Fruit fly (Drosophila melanogaster): ENCODE data around the gene nSyb.

Gene nSyb

DNA sequence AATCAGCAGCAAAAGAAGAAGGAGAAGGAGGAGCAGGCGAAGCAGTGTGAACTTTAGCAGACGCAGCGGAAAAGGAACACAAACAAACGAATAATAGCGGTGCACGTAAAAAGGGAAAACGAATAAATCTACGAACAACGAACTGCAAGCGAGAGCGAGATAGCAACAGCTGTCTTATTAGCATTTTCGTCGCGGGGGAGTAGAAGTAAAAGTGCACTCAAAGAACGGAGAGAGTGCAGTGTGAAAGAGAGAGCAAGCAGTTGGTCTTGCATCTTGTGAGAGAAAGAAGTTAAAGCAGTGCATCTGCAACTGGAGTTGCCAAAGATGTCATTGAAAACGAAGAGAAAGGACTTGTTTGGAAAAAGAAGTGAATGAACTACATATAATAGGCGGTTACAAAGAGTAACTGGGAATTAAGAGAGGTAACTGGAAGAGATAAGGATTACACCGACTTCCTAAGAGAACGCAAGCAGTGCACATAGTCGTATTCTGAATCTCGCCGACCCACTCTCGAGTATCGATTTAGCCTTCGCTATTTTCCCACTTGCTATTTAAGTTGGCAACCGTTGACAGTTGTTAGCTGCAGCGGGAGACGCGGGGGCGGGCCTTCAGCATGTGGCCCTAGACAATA lies 44.6 kb downstream of the nSyb start (continued):
- TF ChIP-seq fkh (GFP tag; optimal IDR thresholded peaks at IDR 0.05) (no peak), CG6792 (GFP tag; optimal IDR thresholded peaks at IDR 0.05) (no peak), Gug (GFP tag; IDR thresholded peaks at IDR 0.05) (no peak), CG11902 (GFP tag; optimal IDR thresholded peaks at IDR 0.05) (no peak), Sox102F (GFP tag; optimal IDR thresholded peaks at IDR 0.05) (peak; percentile 6), Ets96B (tag; optimal IDR thresholded peaks at IDR 0.05) (no peak), CG11762 (GFP tag; optimal IDR thresholded peaks at IDR 0.05; ENCODE audit: insufficient read depth) (no peak), Sox15 (GFP tag; optimal IDR thresholded peaks at IDR 0.05) (no peak)

DNA sequence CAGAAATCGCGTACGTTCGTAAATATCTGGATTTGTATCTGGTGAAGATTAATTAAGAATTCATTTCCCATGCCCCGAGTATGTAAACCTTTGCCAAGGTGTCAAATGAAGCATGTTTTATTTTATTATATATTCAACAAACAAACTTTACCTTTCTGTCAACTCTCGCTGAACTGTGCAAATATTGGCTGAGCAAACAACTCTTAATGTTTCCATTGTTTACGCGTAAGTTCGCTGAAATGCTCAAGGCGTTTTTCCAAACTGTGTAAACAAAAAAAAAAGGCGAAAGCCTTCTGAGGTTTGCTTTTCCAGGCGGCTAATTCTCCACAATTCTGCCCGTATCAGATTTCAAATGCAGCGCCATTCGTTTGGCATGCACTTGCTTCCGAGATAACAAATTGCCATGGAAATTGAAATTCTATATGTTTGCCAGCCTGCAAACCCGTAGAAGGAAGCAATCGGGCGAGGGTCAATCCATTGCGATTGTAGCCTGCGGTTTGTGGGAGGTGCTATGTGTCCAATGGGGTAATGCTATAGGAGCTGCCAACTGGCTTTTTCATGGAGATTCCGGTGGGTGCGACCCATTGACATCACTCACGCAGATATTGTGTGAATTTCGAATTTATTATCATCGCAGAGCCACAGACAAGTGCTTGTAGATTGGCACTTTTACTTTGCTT lies 45.7 kb downstream of the nSyb start:
- TF ChIP-seq CG10631 (GFP tag; optimal IDR thresholded peaks at IDR 0.05): no peak
- peak; percentile 97 for TF ChIP-seq vri (GFP tag; optimal IDR thresholded peaks at IDR 0.05)
- peak; percentile 87 for TF ChIP-seq CG1621 (tag; optimal IDR thresholded peaks at IDR 0.05)
- peak; percentile 80 for TF ChIP-seq pdm3 (GFP tag; optimal IDR thresholded peaks at IDR 0.05)
- TF ChIP-seq CG6163 (GFP tag; IDR thresholded peaks at IDR 0.05): peak; percentile 90
- TF ChIP-seq Sox15 (GFP tag; optimal IDR thresholded peaks at IDR 0.05): no peak
- peak; percentile 64 for TF ChIP-seq CG11762 (GFP tag; optimal IDR thresholded peaks at IDR 0.05; ENCODE audit: insufficient read depth)
- peak; percentile 74 for TF ChIP-seq Blimp-1 (GFP tag; optimal IDR thresholded peaks at IDR 0.05)
- TF ChIP-seq dsx (GFP tag; optimal IDR thresholded peaks at IDR 0.05; ENCODE audit: poor library complexity, severe bottlenecking): peak; percentile 50
- TF ChIP-seq CG6792 (GFP tag; optimal IDR thresholded peaks at IDR 0.05): peak; percentile 84
- peak; percentile 63 for TF ChIP-seq fd59A (GFP tag; optimal IDR thresholded peaks at IDR 0.05)
- TF ChIP-seq salr (GFP tag; optimal IDR thresholded peaks at IDR 0.05): peak; percentile 29 to 80
- TF ChIP-seq esn (GFP tag; optimal IDR thresholded peaks at IDR 0.05): peak; percentile 90
- no peak for TF ChIP-seq CG6276 (GFP tag; optimal IDR thresholded peaks at IDR 0.05)
- no peak for TF ChIP-seq CG4318 (GFP tag; optimal IDR thresholded peaks at IDR 0.05)
- TF ChIP-seq svp (GFP tag): peak; percentile 90
- TF ChIP-seq CG11294 (GFP tag; IDR thresholded peaks at IDR 0.05): no peak
- TF ChIP-seq net (GFP tag; optimal IDR thresholded peaks at IDR 0.05): peak; percentile 85
- peak; percentile 82 for TF ChIP-seq CG6808 (GFP tag; optimal IDR thresholded peaks at IDR 0.05)
- peak; percentile 74 for TF ChIP-seq lz (GFP tag; optimal IDR thresholded peaks at IDR 0.05)
- TF ChIP-seq CG7368 (GFP tag; optimal IDR thresholded peaks at IDR 0.05): peak; percentile 82
- peak; percentile 70 for TF ChIP-seq OdsH (GFP tag; optimal IDR thresholded peaks at IDR 0.05)
- TF ChIP-seq CG8632 (GFP tag; optimal IDR thresholded peaks at IDR 0.05): peak; percentile 85
- peak; percentile 83 for TF ChIP-seq CG3919 (GFP tag; optimal IDR thresholded peaks at IDR 0.05)
- peak; percentile 69 for TF ChIP-seq CG31627 (GFP tag; optimal IDR thresholded peaks at IDR 0.05)
- peak; percentile 42 for TF ChIP-seq Lpt (GFP tag; optimal IDR thresholded peaks at IDR 0.05)
- no peak for TF ChIP-seq Smox (GFP tag; optimal IDR thresholded peaks at IDR 0.05)
- TF ChIP-seq dac (GFP tag; optimal IDR thresholded peaks at IDR 0.05): no peak
- peak; percentile 64 to 89 for TF ChIP-seq ss (GFP tag; optimal IDR thresholded peaks at IDR 0.05)
- peak; percentile 95 for TF ChIP-seq fkh (GFP tag; optimal IDR thresholded peaks at IDR 0.05)
- no peak for TF ChIP-seq Gug (GFP tag; IDR thresholded peaks at IDR 0.05)
- TF ChIP-seq Sox102F (GFP tag; optimal IDR thresholded peaks at IDR 0.05): peak; percentile 89
- peak; percentile 62 for TF ChIP-seq CG16779 (tag; optimal IDR thresholded peaks at IDR 0.05)
- TF ChIP-seq Eip75B (GFP tag; optimal IDR thresholded peaks at IDR 0.05): peak; percentile 78
- TF ChIP-seq CG34406 (GFP tag; optimal IDR thresholded peaks at IDR 0.05): peak; percentile 85
- peak; percentile 90 for TF ChIP-seq CG6854 (GFP tag; optimal IDR thresholded peaks at IDR 0.05)
- peak; percentile 49; the same call in 2 of the 3 replicates for TF ChIP-seq eg (GFP tag; IDR thresholded peaks at IDR 0.05)
- no peak for TF ChIP-seq Hr39 (GFP tag; optimal IDR thresholded peaks at IDR 0.05)
- 0 out of 2 replicates have a peak, but pooled peaks have one; percentile 19 for TF ChIP-seq CG15336 (GFP tag; IDR thresholded peaks at IDR 0.05)
- peak; percentile 81 for TF ChIP-seq spab (GFP tag; optimal IDR thresholded peaks at IDR 0.05)
- peak; percentile 51 for TF ChIP-seq cyc (GFP tag; optimal IDR thresholded peaks at IDR 0.05)
- TF ChIP-seq Met (GFP tag; optimal IDR thresholded peaks at IDR 0.05): peak; percentile 86
- TF ChIP-seq fd85E (GFP tag; optimal IDR thresholded peaks at IDR 0.05): peak; percentile 57
- peak; percentile 50 for TF ChIP-seq Ets96B (tag; optimal IDR thresholded peaks at IDR 0.05)
- TF ChIP-seq Ets21C (GFP tag; optimal IDR thresholded peaks at IDR 0.05): peak; percentile 29

Measured in whole organism, prepupa.